Fruit fly (Drosophila melanogaster) whole organism, embryonic: Measurements from ENCODE around the gene glu.
A peak's percentile ranks its signal among the peaks of the same experiment; 100 is the strongest.

Source experiments
- ATbp ChIP-seq: fragments of 200-800 bp; sonication (Bioruptor generic); optimal IDR thresholded peaks from 2 replicates; lab custom pipeline; 2017; ENCODE audit warnings: missing biosample characterization, mild to moderate bottlenecking, missing genetic modification characterization, missing genetic modification reagents
- Ada2b ChIP-seq: fragments of 200-800 bp; sonication (Bioruptor generic); IDR thresholded peaks from 2 replicates; pipeline ENCODE4 v1.3.6; 2022; ENCODE audit warnings: missing biosample characterization, missing genetic modification characterization
- Atf6 ChIP-seq: fragments of 200-800 bp; sonication (Bioruptor generic); IDR thresholded peaks from 2 replicates; pipeline ENCODE4 v1.3.6; 2022; ENCODE audit warnings: missing biosample characterization, missing genetic modification characterization
- BEAF-32 ChIP-seq: fragments of 200-800 bp; sonication (Bioruptor generic); optimal IDR thresholded peaks from 3 replicates; lab custom pipeline; 2017; ENCODE audit warnings: missing biosample characterization, missing genetic modification characterization, mild to moderate bottlenecking, moderate library complexity, missing genetic modification reagents
- BtbVII ChIP-seq: fragments of 200-800 bp; sonication (Bioruptor generic); optimal IDR thresholded peaks from 3 replicates; lab custom pipeline; 2017; ENCODE audit warnings: missing biosample characterization, mild to moderate bottlenecking, missing genetic modification characterization
- CG10565 ChIP-seq: fragments of 200-800 bp; sonication (Bioruptor generic); optimal IDR thresholded peaks from 3 replicates; lab custom pipeline; 2016; ENCODE audit warnings: missing biosample characterization, mild to moderate bottlenecking, missing genetic modification characterization
- CG12236 ChIP-seq: fragments of 200-800 bp; sonication (Bioruptor generic); optimal IDR thresholded peaks from 2 replicates; lab custom pipeline; 2016; ENCODE audit warnings: missing biosample characterization, missing genetic modification characterization
- CG12299 ChIP-seq: fragments of 200-800 bp; sonication (Bioruptor generic); optimal IDR thresholded peaks from 2 replicates; lab custom pipeline; 2018; ENCODE audit warnings: missing biosample characterization, mild to moderate bottlenecking, missing genetic modification characterization
- CG13296 ChIP-seq: fragments of 200-800 bp; sonication (Bioruptor generic); optimal IDR thresholded peaks from 3 replicates; lab custom pipeline; 2018; ENCODE audit warnings: missing biosample characterization, mild to moderate bottlenecking, missing genetic modification characterization
- CG13894 ChIP-seq: fragments of 200-800 bp; sonication (Bioruptor generic); optimal IDR thresholded peaks from 3 replicates; lab custom pipeline; 2018; ENCODE audit warnings: missing biosample characterization, mild to moderate bottlenecking, missing genetic modification characterization, moderate library complexity
- CG15269 ChIP-seq: fragments of 200-800 bp; sonication (Bioruptor generic); optimal IDR thresholded peaks from 2 replicates; lab custom pipeline; 2018; ENCODE audit warnings: missing biosample characterization, mild to moderate bottlenecking, missing genetic modification characterization, moderate library complexity
- CG15479 ChIP-seq: fragments of 200-800 bp; sonication (Bioruptor generic); optimal IDR thresholded peaks from 3 replicates; lab custom pipeline; 2019; ENCODE audit warnings: missing biosample characterization, mild to moderate bottlenecking, missing genetic modification characterization, moderate library complexity
- CG15514 ChIP-seq: fragments of 200-800 bp; sonication (Bioruptor generic); optimal IDR thresholded peaks from 3 replicates; lab custom pipeline; 2017; ENCODE audit warnings: missing biosample characterization, missing genetic modification characterization, mild to moderate bottlenecking, moderate library complexity, missing genetic modification reagents
- CG1603 ChIP-seq: fragments of 200-800 bp; sonication (Bioruptor generic); optimal IDR thresholded peaks from 2 replicates; lab custom pipeline; 2019; ENCODE audit warnings: missing biosample characterization, mild to moderate bottlenecking, missing genetic modification characterization, moderate library complexity
- CG17385 ChIP-seq: fragments of 200-800 bp; sonication (Bioruptor generic); optimal IDR thresholded peaks from 3 replicates; lab custom pipeline; 2018; ENCODE audit warnings: missing biosample characterization, mild to moderate bottlenecking, missing genetic modification characterization
- CG2678 ChIP-seq: fragments of 200-800 bp; sonication (Bioruptor generic); optimal IDR thresholded peaks from 3 replicates; lab custom pipeline; 2019; ENCODE audit warnings: missing biosample characterization, mild to moderate bottlenecking, missing genetic modification characterization, moderate library complexity
- CG2712 ChIP-seq: fragments of 200-800 bp; optimal IDR thresholded peaks from 3 replicates; lab custom pipeline; 2019; ENCODE audit warnings: missing biosample characterization, mild to moderate bottlenecking, missing genetic modification characterization, moderate library complexity
- CG30431 ChIP-seq: fragments of 200-800 bp; sonication (Bioruptor generic); optimal IDR thresholded peaks from 2 replicates; lab custom pipeline; 2017; ENCODE audit warnings: missing biosample characterization, missing genetic modification characterization
- CG34422 ChIP-seq: fragments of 200-800 bp; sonication (Bioruptor generic); IDR thresholded peaks from 3 replicates; pipeline ENCODE4 v1.3.6; 2022; ENCODE audit warnings: missing biosample characterization, missing genetic modification characterization
- CG43689 ChIP-seq: fragments of 200-800 bp; sonication (Bioruptor generic); IDR thresholded peaks from 2 replicates; pipeline ENCODE4 v1.3.6; 2022; ENCODE audit warnings: missing biosample characterization, missing genetic modification characterization
- CG4854 ChIP-seq: fragments of 200-800 bp; sonication (Bioruptor generic); optimal IDR thresholded peaks from 2 replicates; lab custom pipeline; 2016; ENCODE audit warnings: missing biosample characterization, missing genetic modification characterization, inconsistent platforms
- CG8478 ChIP-seq: fragments of >200 bp; optimal IDR thresholded peaks from 2 replicates; lab custom pipeline; 2018
- CG9609 ChIP-seq: fragments of 200-800 bp; sonication (Bioruptor generic); optimal IDR thresholded peaks from 3 replicates; lab custom pipeline; 2016; ENCODE audit warnings: missing biosample characterization, missing genetic modification characterization
- CTCF ChIP-seq: fragments of 200-800 bp; sonication (Bioruptor generic); optimal IDR thresholded peaks from 2 replicates; lab custom pipeline; 2017; ENCODE audit warnings: missing biosample characterization, mild to moderate bottlenecking, missing genetic modification characterization, moderate library complexity
- Dref ChIP-seq: fragments of 200-800 bp; sonication (Bioruptor generic); IDR thresholded peaks from 2 replicates; pipeline ENCODE4 v1.3.6; 2022; ENCODE audit warnings: missing biosample characterization, missing genetic modification characterization
- Fer3 ChIP-seq: fragments of 200-800 bp; sonication (Bioruptor generic); optimal IDR thresholded peaks from 2 replicates; lab custom pipeline; 2018; ENCODE audit warnings: missing biosample characterization, mild to moderate bottlenecking, missing genetic modification characterization, moderate library complexity
- H15 ChIP-seq: fragments of 200-800 bp; sonication (Bioruptor generic); IDR thresholded peaks from 3 replicates; pipeline ENCODE4 v1.3.6; 2022; ENCODE audit warnings: missing biosample characterization, missing genetic modification characterization
- Hr39 ChIP-seq: fragments of >200 bp; optimal IDR thresholded peaks from 2 replicates; lab custom pipeline; 2017
- Mes4 ChIP-seq: fragments of 200-800 bp; sonication (Bioruptor generic); optimal IDR thresholded peaks from 2 replicates; lab custom pipeline; 2016; ENCODE audit warnings: missing biosample characterization, missing genetic modification characterization
- NC2α ChIP-seq: fragments of 200-800 bp; sonication (Bioruptor generic); optimal IDR thresholded peaks from 2 replicates; lab custom pipeline; 2016; ENCODE audit warnings: missing biosample characterization, missing genetic modification characterization
- Sox100B ChIP-seq: fragments of 200-800 bp; sonication (Bioruptor generic); optimal IDR thresholded peaks from 3 replicates; lab custom pipeline; 2018; ENCODE audit warnings: missing biosample characterization, mild to moderate bottlenecking, missing genetic modification characterization
- Vsx1 ChIP-seq: fragments of 200-800 bp; sonication (Bioruptor generic); optimal IDR thresholded peaks from 2 replicates; lab custom pipeline; 2017; ENCODE audit warnings: missing biosample characterization, mild to moderate bottlenecking, missing genetic modification characterization, missing genetic modification reagents
- abd-A ChIP-seq: fragments of 200-800 bp; sonication (Bioruptor generic); optimal IDR thresholded peaks from 3 replicates; lab custom pipeline; 2019; ENCODE audit warnings: missing biosample characterization, mild to moderate bottlenecking, missing genetic modification characterization, moderate library complexity
- br ChIP-seq: fragments of >200 bp; optimal IDR thresholded peaks from 2 replicates; lab custom pipeline; 2017
- cato ChIP-seq: fragments of 200-800 bp; sonication (Bioruptor generic); optimal IDR thresholded peaks from 2 replicates; lab custom pipeline; 2016; ENCODE audit warnings: missing biosample characterization, missing genetic modification characterization, borderline replicate concordance
- crp ChIP-seq, 2 experiments: fragments of 200-800 bp; sonication (Bioruptor generic); optimal IDR thresholded peaks; 2 replicates in 1 of 2; 3 replicates in 1 of 2; lab custom pipeline; 2017; ENCODE audit warnings: missing biosample characterization in 2 of 2, missing genetic modification characterization in 2 of 2, mild to moderate bottlenecking in 1 of 2, moderate library complexity in 1 of 2
- cwo ChIP-seq: fragments of 200-800 bp; sonication (Bioruptor generic); optimal IDR thresholded peaks from 3 replicates; lab custom pipeline; 2017; ENCODE audit warnings: missing biosample characterization, missing genetic modification characterization, mild to moderate bottlenecking, moderate library complexity, missing genetic modification reagents
- fu2 ChIP-seq: fragments of 200-800 bp; sonication (Bioruptor generic); optimal IDR thresholded peaks from 2 replicates; lab custom pipeline; 2016; ENCODE audit warnings: missing biosample characterization, missing genetic modification characterization
- gcm2 ChIP-seq: fragments of 200-800 bp; sonication (Bioruptor generic); optimal IDR thresholded peaks from 2 replicates; lab custom pipeline; 2016; ENCODE audit warnings: missing biosample characterization, missing genetic modification characterization
- jigr1 ChIP-seq: fragments of 200-800 bp; sonication (Bioruptor generic); IDR thresholded peaks from 3 replicates; pipeline ENCODE4 v1.3.6; 2022; ENCODE audit warnings: missing biosample characterization, missing genetic modification characterization
- kah ChIP-seq: fragments of 200-800 bp; sonication (Bioruptor generic); optimal IDR thresholded peaks from 2 replicates; lab custom pipeline; 2018; ENCODE audit warnings: missing biosample characterization, mild to moderate bottlenecking, missing genetic modification characterization
- mld ChIP-seq: fragments of 200-800 bp; sonication (Bioruptor generic); IDR thresholded peaks from 3 replicates; pipeline ENCODE4 v1.3.6; 2022; ENCODE audit warnings: missing biosample characterization, missing genetic modification characterization; ENCODE audit not compliant: partially characterized antibody
- prd ChIP-seq, 3 experiments: fragments of >200 bp in 2 of 3; fragments of 200-800 bp in 1 of 3; sonication (Bioruptor generic) in 1 of 3; optimal IDR thresholded peaks in 2 of 3; IDR thresholded peaks in 1 of 3; 2 replicates in 2 of 3; 3 replicates in 1 of 3; pipeline versions ENCODE4 v1.3.6 to Lab custom; 2017 to 2022; ENCODE audit warnings: missing biosample characterization in 1 of 3, missing genetic modification characterization in 1 of 3
- repo ChIP-seq: fragments of 200-800 bp; sonication (Bioruptor generic); optimal IDR thresholded peaks from 2 replicates; lab custom pipeline; 2016; ENCODE audit warnings: missing biosample characterization, missing genetic modification characterization
- tll ChIP-seq, 2 experiments: fragments of 200-800 bp in 1 of 2; fragments of >200 bp in 1 of 2; sonication (Bioruptor generic) in 1 of 2; optimal IDR thresholded peaks; 2 replicates each; lab custom pipeline; 2017 to 2019; ENCODE audit warnings: missing biosample characterization in 2 of 2, missing genetic modification characterization in 2 of 2, mild to moderate bottlenecking in 1 of 2, moderate library complexity in 1 of 2
- vfl ChIP-seq: fragments of 200-800 bp; sonication (Bioruptor generic); optimal IDR thresholded peaks from 2 replicates; lab custom pipeline; 2016; ENCODE audit warnings: missing biosample characterization, missing genetic modification characterization
- wek ChIP-seq: fragments of 200-800 bp; sonication (Bioruptor generic); optimal IDR thresholded peaks from 3 replicates; lab custom pipeline; 2018; ENCODE audit warnings: missing biosample characterization, mild to moderate bottlenecking, missing genetic modification characterization, moderate library complexity
- zen2 ChIP-seq: fragments of 200-800 bp; sonication (Bioruptor generic); IDR thresholded peaks from 3 replicates; pipeline ENCODE4 v1.3.6; 2022; ENCODE audit warnings: missing biosample characterization, missing genetic modification characterization; ENCODE audit not compliant: partially characterized antibody

The glu gene

dm6 chr2L:16683958-16684877 is 54.0 kb downstream of the glu start, which contains the start of gene CG31807 (continued):
- TF ChIP-seq Vsx1 (peak; percentile 67), br (lab: Kevin White, UChicago) (no peak), CG9609 (GFP tag; lab: Kevin White, UChicago) (peak; percentile 45), cwo (GFP tag; lab: Kevin White, UChicago) (peak; percentile 62), cato (GFP tag; lab: Kevin White, UChicago) (no peak), CG15269 (tag; lab: Kevin White, UChicago) (peak; percentile 77), CG13894 (peak; percentile 41), repo (GFP tag; lab: Kevin White, UChicago) (no peak), CG12236 (GFP tag; lab: Kevin White, UChicago) (peak; percentile 63), CG8478 (lab: Kevin White, UChicago) (no peak), kah (peak; percentile 30), Hr39 (lab: Kevin White, UChicago) (no peak), CG12299 (tag; lab: Kevin White, UChicago) (peak; percentile 38), vfl (GFP tag; lab: Kevin White, UChicago) (no peak), Mes4 (GFP tag; lab: Kevin White, UChicago) (peak; percentile 75), CG2678 (peak; percentile 84), BtbVII (GFP tag; lab: Kevin White, UChicago) (peak; percentile 62), CG15479 (GFP tag; lab: Kevin White, UChicago) (no peak), H15 (GFP tag; lab: Robert Waterston, UW) (no peak), CG2712 (tag; lab: Kevin White, UChicago) (peak; percentile 80), ATbp (GFP tag; lab: Kevin White, UChicago) (peak; percentile 90), CG34422 (GFP tag; lab: Robert Waterston, UW) (0 out of 3 replicates have a peak, but pooled peaks have one; percentile 16), gcm2 (peak; percentile 49), CG1603 (peak; percentile 44), BEAF-32 (GFP tag; lab: Kevin White, UChicago) (no peak), CG13296 (GFP tag; lab: Kevin White, UChicago) (peak; percentile 77), fu2 (GFP tag; lab: Kevin White, UChicago) (peak; percentile 27), CG10565 (GFP tag; lab: Kevin White, UChicago) (no peak), CG4854 (GFP tag; lab: Kevin White, UChicago) (peak; percentile 25), Sox100B (GFP tag; lab: Kevin White, UChicago) (peak; percentile 70), CG43689 (GFP tag; lab: Robert Waterston, UW) (peak; percentile 33; the same call in 1 of the 2 replicates), CG15514 (GFP tag; lab: Kevin White, UChicago) (peak; percentile 60), Ada2b (peak; percentile 29), crp (GFP tag; optimal IDR thresholded peaks at IDR 0.05; lab: Kevin White, UChicago) (peak in 1 of 2 experiments; percentile 2), NC2α (peak; percentile 17), wek (GFP tag; lab: Kevin White, UChicago) (no peak), Fer3 (peak; percentile 66), jigr1 (GFP tag; lab: Robert Waterston, UW) (no peak), Atf6 (GFP tag; lab: Robert Waterston, UW) (no peak), zen2 (no peak), mld (no peak), prd (optimal IDR thresholded peaks at IDR 0.05; lab: Kevin White, UChicago) (no peak), prd (GFP tag; IDR thresholded peaks at IDR 0.05; lab: Robert Waterston, UW) (peak; percentile 27; the same call in 1 of the 3 replicates), abd-A (tag; lab: Kevin White, UChicago) (no peak), tll (GFP tag; optimal IDR thresholded peaks at IDR 0.05; lab: Kevin White, UChicago) (no peak), Dref (GFP tag; lab: Robert Waterston, UW) (no peak), CTCF (GFP tag; lab: Kevin White, UChicago) (peak; percentile 29), CG30431 (GFP tag; lab: Kevin White, UChicago) (peak; percentile 36), CG17385 (GFP tag; lab: Kevin White, UChicago) (peak; percentile 78)
